Fruit fly (Drosophila melanogaster): ENCODE measurements around the gene Spn38F.

- no peak for TF ChIP-seq CG11617 (GFP tag; optimal IDR thresholded peaks at IDR 0.05)
- no peak for TF ChIP-seq CG12768 (GFP tag; optimal IDR thresholded peaks at IDR 0.05)
- TF ChIP-seq Crg-1 (GFP tag; optimal IDR thresholded peaks at IDR 0.05), result no peak
- TF ChIP-seq CG7045 (GFP tag; optimal IDR thresholded peaks at IDR 0.05), result no peak
Observed at dm6 chr2L:20818432-20818831, 19.4 kb downstream of the Spn38F start, which contains the start of gene CheB38a.
